Fruit fly (Drosophila melanogaster): ENCODE results near the gene Adss.

The Adss gene

dm6 chr3R:20829416-20830131 lies 806 bp downstream of the Adss start (continued):
- TF ChIP-seq CTCF (GFP tag; optimal IDR thresholded peaks at IDR 0.05) = no peak
- TF ChIP-seq H15 (GFP tag; IDR thresholded peaks at IDR 0.05) = no peak
- no peak for TF ChIP-seq NC2β (GFP tag; optimal IDR thresholded peaks at IDR 0.05)
- TF ChIP-seq CG8281 (tag; optimal IDR thresholded peaks at IDR 0.05) = no peak
- no peak for TF ChIP-seq CG7372 (GFP tag; IDR thresholded peaks at IDR 0.05)
- TF ChIP-seq sens-2 (GFP tag; IDR thresholded peaks at IDR 0.05) = no peak
- TF ChIP-seq tna (GFP tag; IDR thresholded peaks at IDR 0.05; ENCODE audit: partially characterized antibody) = no peak
- TF ChIP-seq row (GFP tag; IDR thresholded peaks at IDR 0.05) = peak; percentile 91
- TF ChIP-seq Dref (GFP tag; IDR thresholded peaks at IDR 0.05) = no peak
- TF ChIP-seq maf-S (GFP tag; optimal IDR thresholded peaks at IDR 0.05) = no peak
- TF ChIP-seq CG9797 (GFP tag; optimal IDR thresholded peaks at IDR 0.05) = no peak
- TF ChIP-seq nom (GFP tag; optimal IDR thresholded peaks at IDR 0.05) = no peak
- peak in 1 of 2 experiments; percentile 21 for TF ChIP-seq crp (GFP tag; optimal IDR thresholded peaks at IDR 0.05)
- no peak for TF ChIP-seq CG4360 (GFP tag; IDR thresholded peaks at IDR 0.05)
- TF ChIP-seq CG3995 (GFP tag; optimal IDR thresholded peaks at IDR 0.05) = no peak
- TF ChIP-seq CG3065 (GFP tag; optimal IDR thresholded peaks at IDR 0.05) = no peak
- TF ChIP-seq trh (GFP tag; optimal IDR thresholded peaks at IDR 0.05) = no peak
- TF ChIP-seq Ets97D (GFP tag; optimal IDR thresholded peaks at IDR 0.05) = no peak
- TF ChIP-seq Pdp1 (GFP tag; optimal IDR thresholded peaks at IDR 0.05) = peak in 1 of 2 experiments; percentile 30
- TF ChIP-seq Max (GFP tag; optimal IDR thresholded peaks at IDR 0.05) = no peak
- TF ChIP-seq Scr (GFP tag; IDR thresholded peaks at IDR 0.05; ENCODE audit: partially characterized antibody) = no peak
- TF ChIP-seq Jarid2 (GFP tag; optimal IDR thresholded peaks at IDR 0.05) = no peak
- TF ChIP-seq Hr51 (GFP tag; optimal IDR thresholded peaks at IDR 0.05) = peak in 1 of 2 experiments; percentile 30
- peak; percentile 38 for TF ChIP-seq Hr3 (GFP tag; optimal IDR thresholded peaks at IDR 0.05)
- no peak for TF ChIP-seq CG34224 (GFP tag; IDR thresholded peaks at IDR 0.05; ENCODE audit: partially characterized antibody)
- TF ChIP-seq CG17359 (tag; optimal IDR thresholded peaks at IDR 0.05) = no peak
- TF ChIP-seq CG2889 (GFP tag; IDR thresholded peaks at IDR 0.05) = no peak
- no peak for TF ChIP-seq tx (GFP tag; optimal IDR thresholded peaks at IDR 0.05)
- peak; percentile 28 for TF ChIP-seq grau (tag; optimal IDR thresholded peaks at IDR 0.05)
- no peak for TF ChIP-seq h (optimal IDR thresholded peaks at IDR 0.05)
- TF ChIP-seq CG12236 (GFP tag; optimal IDR thresholded peaks at IDR 0.05) = no peak
- no peak for TF ChIP-seq CG4282 (GFP tag; optimal IDR thresholded peaks at IDR 0.05)
- TF ChIP-seq sima (GFP tag; optimal IDR thresholded peaks at IDR 0.05) = no peak
- peak; percentile 23 for TF ChIP-seq phol (tag; optimal IDR thresholded peaks at IDR 0.05)
- TF ChIP-seq Sry-δ (GFP tag; optimal IDR thresholded peaks at IDR 0.05) = no peak
- no peak for TF ChIP-seq crc (GFP tag; optimal IDR thresholded peaks at IDR 0.05)

- peak; percentile 28; the same call in 1 of the 2 replicates for TF ChIP-seq MBD-R2 (GFP tag; IDR thresholded peaks at IDR 0.05)
- TF ChIP-seq ftz-f1 (GFP tag; optimal IDR thresholded peaks at IDR 0.05) = peak; percentile 47
- TF ChIP-seq Scr (GFP tag; IDR thresholded peaks at IDR 0.05; ENCODE audit: partially characterized antibody) = 0 out of 2 replicates have a peak, but pooled peaks have one; percentile 20
- TF ChIP-seq CG12769 (tag; optimal IDR thresholded peaks at IDR 0.05) = peak; percentile 78
- peak; percentile 4 for TF ChIP-seq cad (GFP tag; optimal IDR thresholded peaks at IDR 0.05)
- no peak for TF ChIP-seq Sox102F (GFP tag; optimal IDR thresholded peaks at IDR 0.05)
- TF ChIP-seq Sry-δ (GFP tag; optimal IDR thresholded peaks at IDR 0.05) = no peak
- TF ChIP-seq run (tag; optimal IDR thresholded peaks at IDR 0.05) = no peak
- peak; percentile 43; the same call in 1 of the 2 replicates for TF ChIP-seq GATAe (GFP tag; conservative IDR thresholded peaks at IDR 0.05)
- no peak for TF ChIP-seq CG8290 (GFP tag; optimal IDR thresholded peaks at IDR 0.05)
- peak in 1 of 2 experiments; percentile 53 for TF ChIP-seq CG8290 (tag; optimal IDR thresholded peaks at IDR 0.05)
- TF ChIP-seq Myb (GFP tag; optimal IDR thresholded peaks at IDR 0.05) = peak; percentile 29
- peak; percentile 64 for TF ChIP-seq rib (GFP tag; IDR thresholded peaks at IDR 0.05)
- TF ChIP-seq grn (GFP tag; optimal IDR thresholded peaks at IDR 0.05) = peak; percentile 83
- TF ChIP-seq crol (GFP tag; IDR thresholded peaks at IDR 0.05) = peak; percentile 70
- TF ChIP-seq Gug (GFP tag; IDR thresholded peaks at IDR 0.05) = peak; percentile 51; the same call in 2 of the 4 replicates
Observed at dm6 chr3R:20828520-20829415, 1.6 kb downstream of the Adss start.
